Fruit fly (Drosophila melanogaster) whole organism, embryonic: ENCODE results near the gene Sf3a2.

Source experiments
- CG11093 ChIP-seq: fragments of 200-800 bp; sonication (Bioruptor generic); IDR thresholded peaks from 3 replicates; pipeline ENCODE4 v1.3.6; 2022; ENCODE audit warnings: missing biosample characterization, missing genetic modification characterization
- CG11247 ChIP-seq: fragments of 200-800 bp; sonication (Bioruptor generic); IDR thresholded peaks from 2 replicates; pipeline ENCODE4 v1.3.6; 2022; ENCODE audit warnings: missing biosample characterization, missing genetic modification characterization
- CG14441 ChIP-seq: fragments of 200-800 bp; sonication (Bioruptor generic); IDR thresholded peaks from 2 replicates; pipeline ENCODE4 v1.3.6; 2022; ENCODE audit warnings: missing biosample characterization, missing genetic modification characterization
- CG15073 ChIP-seq: fragments of 200-800 bp; sonication (Bioruptor generic); optimal IDR thresholded peaks from 2 replicates; lab custom pipeline; 2016; ENCODE audit warnings: missing biosample characterization, missing genetic modification characterization
- CG3995 ChIP-seq: fragments of 200-800 bp; sonication (Bioruptor generic); optimal IDR thresholded peaks from 3 replicates; lab custom pipeline; 2016; ENCODE audit warnings: missing biosample characterization, missing genetic modification characterization
- CG4617 ChIP-seq: fragments of 200-800 bp; sonication (Bioruptor generic); optimal IDR thresholded peaks from 3 replicates; lab custom pipeline; 2016; ENCODE audit warnings: missing biosample characterization, missing genetic modification characterization, borderline replicate concordance
- CG4707 ChIP-seq: fragments of 200-800 bp; sonication (Bioruptor generic); optimal IDR thresholded peaks from 2 replicates; lab custom pipeline; 2018; ENCODE audit warnings: missing biosample characterization, mild to moderate bottlenecking, missing genetic modification characterization, moderate library complexity
- CG6272 ChIP-seq: fragments of 200-800 bp; sonication (Bioruptor generic); IDR thresholded peaks from 2 replicates; pipeline ENCODE4 v1.3.6; 2022; ENCODE audit warnings: missing biosample characterization, missing genetic modification characterization
- CG6683 ChIP-seq: fragments of 200-800 bp; sonication (Bioruptor generic); optimal IDR thresholded peaks from 2 replicates; lab custom pipeline; 2017; ENCODE audit warnings: missing biosample characterization, mild to moderate bottlenecking, missing genetic modification characterization, missing genetic modification reagents
- CG6765 ChIP-seq: fragments of 200-800 bp; sonication (Bioruptor generic); optimal IDR thresholded peaks from 3 replicates; lab custom pipeline; 2017; ENCODE audit warnings: missing biosample characterization, mild to moderate bottlenecking, missing genetic modification characterization
- CG6854 ChIP-seq: fragments of 200-800 bp; sonication (Bioruptor generic); optimal IDR thresholded peaks from 3 replicates; lab custom pipeline; 2017; ENCODE audit warnings: missing biosample characterization, mild to moderate bottlenecking, missing genetic modification characterization
- CG7271 ChIP-seq: fragments of 200-800 bp; sonication (Bioruptor generic); optimal IDR thresholded peaks from 2 replicates; lab custom pipeline; 2018; ENCODE audit warnings: missing biosample characterization, mild to moderate bottlenecking, missing genetic modification characterization, moderate library complexity
- CG8089 ChIP-seq: fragments of 200-800 bp; sonication (Bioruptor generic); optimal IDR thresholded peaks from 3 replicates; lab custom pipeline; 2016; ENCODE audit warnings: missing biosample characterization, missing genetic modification characterization
- CG9797 ChIP-seq: fragments of 200-800 bp; sonication (Bioruptor generic); optimal IDR thresholded peaks from 3 replicates; lab custom pipeline; 2018; ENCODE audit warnings: missing biosample characterization, mild to moderate bottlenecking, missing genetic modification characterization
- CG9932 ChIP-seq: fragments of 200-800 bp; sonication (Bioruptor generic); IDR thresholded peaks from 2 replicates; pipeline ENCODE4 v1.3.6; 2022; ENCODE audit warnings: missing biosample characterization, missing genetic modification characterization
- Dp ChIP-seq: fragments of 200-800 bp; sonication (Bioruptor generic); optimal IDR thresholded peaks from 2 replicates; lab custom pipeline; 2018; ENCODE audit warnings: missing biosample characterization, mild to moderate bottlenecking, missing genetic modification characterization, moderate library complexity
- Gsc ChIP-seq: fragments of 200-800 bp; sonication (Bioruptor generic); IDR thresholded peaks from 2 replicates; pipeline ENCODE4 v1.3.6; 2022; ENCODE audit warnings: missing biosample characterization, missing genetic modification characterization
- HLH54F ChIP-seq: fragments of 200-800 bp; sonication (Bioruptor generic); optimal IDR thresholded peaks from 3 replicates; lab custom pipeline; 2016; ENCODE audit warnings: missing biosample characterization, missing genetic modification characterization
- Hand ChIP-seq: fragments of 200-800 bp; sonication (Bioruptor generic); optimal IDR thresholded peaks from 2 replicates; lab custom pipeline; 2017; ENCODE audit warnings: mild to moderate bottlenecking, missing biosample characterization, missing genetic modification reagents, missing genetic modification characterization
- HmgD ChIP-seq: fragments of 200-800 bp; sonication (Bioruptor generic); optimal IDR thresholded peaks from 3 replicates; lab custom pipeline; 2016; ENCODE audit warnings: missing biosample characterization, missing genetic modification characterization
- Hr3 ChIP-seq: fragments of 200-800 bp; sonication (Bioruptor generic); optimal IDR thresholded peaks from 3 replicates; lab custom pipeline; 2016; ENCODE audit warnings: missing biosample characterization, missing genetic modification characterization
- Hsf ChIP-seq: fragments of 200-800 bp; sonication (Bioruptor generic); optimal IDR thresholded peaks from 3 replicates; lab custom pipeline; 2016; ENCODE audit warnings: missing biosample characterization, missing genetic modification characterization
- Jarid2 ChIP-seq: fragments of 200-800 bp; sonication (Bioruptor generic); optimal IDR thresholded peaks from 3 replicates; lab custom pipeline; 2017; ENCODE audit warnings: mild to moderate bottlenecking, missing biosample characterization, missing genetic modification reagents, missing genetic modification characterization
- Max ChIP-seq: fragments of 200-800 bp; sonication (Bioruptor generic); optimal IDR thresholded peaks from 2 replicates; lab custom pipeline; 2016; ENCODE audit warnings: missing biosample characterization, mild to moderate bottlenecking, missing genetic modification characterization
- NfI ChIP-seq: fragments of 200-800 bp; sonication (Bioruptor generic); optimal IDR thresholded peaks from 3 replicates; lab custom pipeline; 2018; ENCODE audit warnings: missing biosample characterization, mild to moderate bottlenecking, missing genetic modification characterization, moderate library complexity
- PHDP ChIP-seq: fragments of 200-800 bp; sonication (Bioruptor generic); optimal IDR thresholded peaks from 3 replicates; lab custom pipeline; 2018; ENCODE audit warnings: missing biosample characterization, mild to moderate bottlenecking, missing genetic modification characterization, moderate library complexity
- Six4 ChIP-seq: fragments of 200-800 bp; sonication (Bioruptor generic); optimal IDR thresholded peaks from 2 replicates; lab custom pipeline; 2016; ENCODE audit warnings: missing biosample characterization, missing genetic modification characterization
- Sry-δ ChIP-seq: fragments of 200-800 bp; sonication (Bioruptor generic); optimal IDR thresholded peaks from 2 replicates; lab custom pipeline; 2016; ENCODE audit warnings: missing biosample characterization, missing genetic modification characterization
- Trl ChIP-seq, 3 experiments: fragments of >200 bp in 2 of 3; fragments of 200-800 bp in 1 of 3; sonication (Bioruptor generic) in 1 of 3; optimal IDR thresholded peaks; 2 replicates in 1 of 3; 3 replicates in 2 of 3; lab custom pipeline; 2016 to 2017; ENCODE audit warnings: missing biosample characterization in 1 of 3, missing genetic modification characterization in 1 of 3
- Xrp1 ChIP-seq: fragments of 200-800 bp; sonication (Bioruptor generic); IDR thresholded peaks from 2 replicates; pipeline ENCODE4 v1.3.6; 2022; ENCODE audit warnings: missing biosample characterization, missing genetic modification characterization
- ase ChIP-seq: fragments of 200-800 bp; sonication (Bioruptor generic); IDR thresholded peaks from 3 replicates; pipeline ENCODE4 v1.3.6; 2022; ENCODE audit warnings: missing biosample characterization, missing genetic modification characterization
- ato ChIP-seq: fragments of 200-800 bp; sonication (Bioruptor generic); IDR thresholded peaks from 2 replicates; pipeline ENCODE4 v1.3.6; 2022; ENCODE audit warnings: missing biosample characterization, missing genetic modification characterization; ENCODE audit not compliant: partially characterized antibody
- az2 ChIP-seq: fragments of 200-800 bp; sonication (Bioruptor generic); optimal IDR thresholded peaks from 3 replicates; lab custom pipeline; 2016; ENCODE audit warnings: missing biosample characterization, missing genetic modification characterization
- bcd ChIP-seq: fragments of 200-800 bp; sonication (Bioruptor generic); optimal IDR thresholded peaks from 2 replicates; lab custom pipeline; 2017; ENCODE audit warnings: missing biosample characterization, mild to moderate bottlenecking, missing genetic modification characterization
- bowl ChIP-seq: fragments of 200-800 bp; sonication (Bioruptor generic); IDR thresholded peaks from 2 replicates; pipeline ENCODE4 v1.3.6; 2022; ENCODE audit warnings: missing biosample characterization, missing genetic modification characterization
- cato ChIP-seq: fragments of 200-800 bp; sonication (Bioruptor generic); optimal IDR thresholded peaks from 2 replicates; lab custom pipeline; 2016; ENCODE audit warnings: missing biosample characterization, missing genetic modification characterization, borderline replicate concordance
- cg ChIP-seq: fragments of 200-800 bp; sonication (Bioruptor generic); optimal IDR thresholded peaks from 3 replicates; lab custom pipeline; 2019; ENCODE audit warnings: missing biosample characterization, mild to moderate bottlenecking, missing genetic modification characterization, moderate library complexity
- crc ChIP-seq: fragments of 200-800 bp; sonication (Bioruptor generic); optimal IDR thresholded peaks from 2 replicates; lab custom pipeline; 2016; ENCODE audit warnings: missing biosample characterization, missing genetic modification characterization
- dan ChIP-seq: fragments of 200-800 bp; sonication (Bioruptor generic); IDR thresholded peaks from 2 replicates; pipeline ENCODE4 v1.3.6; 2022; ENCODE audit warnings: missing biosample characterization, missing genetic modification characterization
- ems ChIP-seq: fragments of 200-800 bp; sonication (Bioruptor generic); optimal IDR thresholded peaks from 3 replicates; lab custom pipeline; 2016; ENCODE audit warnings: missing biosample characterization, missing genetic modification characterization
- fu2 ChIP-seq: fragments of 200-800 bp; sonication (Bioruptor generic); optimal IDR thresholded peaks from 2 replicates; lab custom pipeline; 2016; ENCODE audit warnings: missing biosample characterization, missing genetic modification characterization
- grau ChIP-seq: fragments of 200-800 bp; optimal IDR thresholded peaks from 3 replicates; lab custom pipeline; 2019; ENCODE audit warnings: missing biosample characterization, mild to moderate bottlenecking, missing genetic modification characterization, moderate library complexity
- gt ChIP-seq: fragments of 200-800 bp; sonication (Bioruptor generic); IDR thresholded peaks from 2 replicates; pipeline ENCODE4 v1.3.6; 2022; ENCODE audit warnings: missing biosample characterization, missing genetic modification characterization
- lab ChIP-seq: fragments of 200-800 bp; sonication (Bioruptor generic); optimal IDR thresholded peaks from 3 replicates; lab custom pipeline; 2017; ENCODE audit warnings: missing biosample characterization, missing genetic modification characterization, mild to moderate bottlenecking, moderate library complexity, missing genetic modification reagents
- pzg ChIP-seq: fragments of 200-800 bp; sonication (Bioruptor generic); optimal IDR thresholded peaks from 3 replicates; lab custom pipeline; 2018; ENCODE audit warnings: missing biosample characterization, mild to moderate bottlenecking, missing genetic modification characterization, moderate library complexity
- sd ChIP-seq: fragments of 200-800 bp; sonication (Bioruptor generic); optimal IDR thresholded peaks from 3 replicates; lab custom pipeline; 2018; ENCODE audit warnings: missing biosample characterization, mild to moderate bottlenecking, missing genetic modification characterization, moderate library complexity
- shn ChIP-seq: fragments of 200-800 bp; sonication (Bioruptor generic); optimal IDR thresholded peaks from 3 replicates; lab custom pipeline; 2016; ENCODE audit warnings: missing biosample characterization, missing genetic modification characterization
- sob ChIP-seq: fragments of 200-800 bp; sonication (Bioruptor generic); IDR thresholded peaks from 2 replicates; pipeline ENCODE4 v1.3.6; 2022; ENCODE audit warnings: missing biosample characterization, missing genetic modification characterization
- tio ChIP-seq: fragments of 200-800 bp; sonication (Bioruptor generic); optimal IDR thresholded peaks from 2 replicates; lab custom pipeline; 2017; ENCODE audit warnings: missing biosample characterization, missing genetic modification characterization, inconsistent platforms
- tna ChIP-seq: fragments of 200-800 bp; sonication (Bioruptor generic); IDR thresholded peaks from 2 replicates; pipeline ENCODE4 v1.3.6; 2022; ENCODE audit warnings: missing biosample characterization, missing genetic modification characterization; ENCODE audit not compliant: partially characterized antibody
- zen ChIP-seq: fragments of 200-800 bp; sonication (Bioruptor generic); optimal IDR thresholded peaks from 3 replicates; lab custom pipeline; 2018; ENCODE audit warnings: missing biosample characterization, mild to moderate bottlenecking, missing genetic modification characterization, moderate library complexity

The Sf3a2 gene

dm6 chr3L:12798795-12799311, 15.0 kb downstream of the Sf3a2 start (continued):
- TF ChIP-seq tna, result no peak
- no peak for TF ChIP-seq crc (GFP tag; lab: Kevin White, UChicago)
- peak; percentile 39 for TF ChIP-seq PHDP (tag; lab: Kevin White, UChicago)
- TF ChIP-seq bcd, result no peak
- no peak for TF ChIP-seq CG9932 (GFP tag; lab: Robert Waterston, UW)
- TF ChIP-seq Hand (GFP tag; lab: Kevin White, UChicago), result no peak
- TF ChIP-seq CG6272 (GFP tag; lab: Robert Waterston, UW), result no peak
- TF ChIP-seq ems (GFP tag; lab: Kevin White, UChicago), result no peak
- peak; percentile 33 for TF ChIP-seq lab (GFP tag; lab: Kevin White, UChicago)
- no peak for TF ChIP-seq Trl (optimal IDR thresholded peaks at IDR 0.05; lab: Kevin White, UChicago)
- TF ChIP-seq Trl (GFP tag; optimal IDR thresholded peaks at IDR 0.05; lab: Kevin White, UChicago), result no peak
- TF ChIP-seq bowl (GFP tag; lab: Robert Waterston, UW), result no peak
- TF ChIP-seq Six4 (GFP tag; lab: Kevin White, UChicago), result no peak
- no peak for TF ChIP-seq CG6854
- no peak for TF ChIP-seq az2 (GFP tag; lab: Kevin White, UChicago)
- no peak for TF ChIP-seq CG8089 (GFP tag; lab: Kevin White, UChicago)
- TF ChIP-seq Dp, result no peak
- no peak for TF ChIP-seq CG15073 (GFP tag; lab: Kevin White, UChicago)
- TF ChIP-seq ase, result no peak
- no peak for TF ChIP-seq Gsc (GFP tag; lab: Robert Waterston, UW)
- no peak for TF ChIP-seq sd (tag; lab: Kevin White, UChicago)
- no peak for TF ChIP-seq cato (GFP tag; lab: Kevin White, UChicago)
- no peak for TF ChIP-seq Jarid2 (GFP tag; lab: Kevin White, UChicago)
- no peak for TF ChIP-seq cg (GFP tag; lab: Kevin White, UChicago)
- no peak for TF ChIP-seq gt (GFP tag; lab: Robert Waterston, UW)
- no peak for TF ChIP-seq CG4617 (GFP tag; lab: Kevin White, UChicago)
- TF ChIP-seq NfI (GFP tag; lab: Kevin White, UChicago), result peak; percentile 24
- TF ChIP-seq grau (tag; lab: Kevin White, UChicago), result peak; percentile 20
- TF ChIP-seq dan, result no peak
- no peak for TF ChIP-seq CG11093
- peak; percentile 43; the same call in 1 of the 2 replicates for TF ChIP-seq Xrp1
- no peak for TF ChIP-seq shn
- peak; percentile 0 for TF ChIP-seq fu2 (GFP tag; lab: Kevin White, UChicago)
- no peak for TF ChIP-seq Hr3 (GFP tag; lab: Kevin White, UChicago)
- TF ChIP-seq CG6683 (GFP tag; lab: Kevin White, UChicago), result no peak
- no peak for TF ChIP-seq tio
- TF ChIP-seq Max, result no peak
- TF ChIP-seq pzg (GFP tag; lab: Kevin White, UChicago), result no peak
- TF ChIP-seq CG4707 (GFP tag; lab: Kevin White, UChicago), result no peak
- TF ChIP-seq ato (GFP tag; lab: Robert Waterston, UW), result no peak
- TF ChIP-seq Hsf (GFP tag; lab: Kevin White, UChicago), result peak; percentile 10
- no peak for TF ChIP-seq sob (GFP tag; lab: Robert Waterston, UW)
- TF ChIP-seq CG7271 (tag; lab: Kevin White, UChicago), result no peak
- TF ChIP-seq HmgD, result no peak
- no peak for TF ChIP-seq CG11247
- TF ChIP-seq zen (tag; lab: Kevin White, UChicago), result no peak
- TF ChIP-seq CG14441 (GFP tag; lab: Robert Waterston, UW), result 0 out of 2 replicates have a peak, but pooled peaks have one; percentile 6
- peak; percentile 16 for TF ChIP-seq HLH54F
- TF ChIP-seq CG3995, result no peak
- no peak for TF ChIP-seq Sry-δ (GFP tag; lab: Kevin White, UChicago)
- TF ChIP-seq CG9797 (GFP tag; lab: Kevin White, UChicago), result no peak
- TF ChIP-seq CG6765 (GFP tag; lab: Kevin White, UChicago), result no peak
